Fruit fly (Drosophila melanogaster): ENCODE measurements around the gene CG7394.

Gene CG7394

DNA sequence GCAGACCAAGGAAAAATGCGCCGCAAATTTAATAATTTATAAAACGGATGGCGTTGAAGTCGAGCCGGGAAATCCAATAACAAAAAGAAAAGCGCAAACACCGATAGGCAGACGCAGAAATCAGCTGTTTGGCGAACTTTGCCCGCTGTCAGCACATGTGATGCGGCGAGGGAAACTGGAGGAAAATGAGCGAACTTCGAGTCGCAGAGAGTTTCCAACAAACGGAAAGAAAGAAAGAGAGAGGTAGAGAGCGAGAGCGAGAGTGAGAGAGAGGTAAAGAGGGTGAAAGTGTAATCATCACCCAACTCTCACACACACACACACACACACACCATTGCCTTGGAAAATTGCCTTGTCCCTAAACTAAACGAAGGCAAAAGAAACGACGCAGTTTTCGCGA, 4.6 kb upstream of the CG7394 start (continued):
- TF ChIP-seq CG3838 (GFP tag; optimal IDR thresholded peaks at IDR 0.05) (no peak), nerfin-1 (tag; optimal IDR thresholded peaks at IDR 0.05) (peak; percentile 6), CG6175 (GFP tag; IDR thresholded peaks at IDR 0.05) (0 out of 3 replicates have a peak, but pooled peaks have one; percentile 4), sens (GFP tag) (peak; percentile 63), chinmo (GFP tag; IDR thresholded peaks at IDR 0.05; ENCODE audit: partially characterized antibody) (0 out of 4 replicates have a peak, but pooled peaks have one; percentile 26), CG16813 (GFP tag; IDR thresholded peaks at IDR 0.05; ENCODE audit: partially characterized antibody) (no peak), onecut (GFP tag; IDR thresholded peaks at IDR 0.05) (0 out of 2 replicates have a peak, but pooled peaks have one; percentile 11), dimm (GFP tag; IDR thresholded peaks at IDR 0.05) (no peak), CG11504 (tag; optimal IDR thresholded peaks at IDR 0.05) (peak; percentile 37), Dll (GFP tag; IDR thresholded peaks at IDR 0.05; ENCODE audit: partially characterized antibody) (0 out of 4 replicates have a peak, but pooled peaks have one; percentile 21), CTCF (GFP tag; optimal IDR thresholded peaks at IDR 0.05) (peak; percentile 14), insv (GFP tag; optimal IDR thresholded peaks at IDR 0.05) (peak in 1 of 2 experiments; percentile 48), pros (GFP tag; optimal IDR thresholded peaks at IDR 0.05) (peak; percentile 66), Blimp-1 (GFP tag; optimal IDR thresholded peaks at IDR 0.05) (peak; percentile 71), CG34422 (GFP tag; IDR thresholded peaks at IDR 0.05) (no peak), lbe (GFP tag; optimal IDR thresholded peaks at IDR 0.05) (no peak), bsh (GFP tag; optimal IDR thresholded peaks at IDR 0.05) (peak in 1 of 2 experiments; percentile 85), CG1832 (GFP tag; optimal IDR thresholded peaks at IDR 0.05) (peak; percentile 77), nom (GFP tag; optimal IDR thresholded peaks at IDR 0.05) (peak; percentile 93), kah (GFP tag; optimal IDR thresholded peaks at IDR 0.05) (peak; percentile 12), CG4360 (GFP tag; IDR thresholded peaks at IDR 0.05) (0 out of 2 replicates have a peak, but pooled peaks have one; percentile 16)

DNA sequence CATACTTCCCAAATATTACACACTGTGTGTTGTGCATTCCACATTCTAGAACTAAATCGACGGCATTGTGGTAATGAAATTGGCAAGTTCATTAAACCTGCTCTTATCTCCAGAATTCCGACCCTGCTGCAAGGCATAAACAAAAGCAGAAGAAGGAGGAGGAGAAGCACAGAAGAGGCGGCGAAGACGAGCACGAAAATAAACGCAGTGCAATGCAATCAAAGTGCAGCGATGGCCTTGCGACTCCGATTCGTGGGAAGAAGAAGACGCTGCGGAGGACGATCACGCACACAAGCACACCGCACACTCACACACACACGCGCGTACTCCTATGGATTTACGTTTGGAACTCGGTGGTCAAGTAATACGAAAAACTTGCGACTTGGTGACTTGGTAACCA, 911 bp upstream of the CG7394 start:
- TF ChIP-seq Sox102F (GFP tag; optimal IDR thresholded peaks at IDR 0.05) (no peak), CG2129 (GFP tag; IDR thresholded peaks at IDR 0.05; ENCODE audit: partially characterized antibody) (no peak), tll (GFP tag; optimal IDR thresholded peaks at IDR 0.05) (peak in 1 of 2 experiments; percentile 6), CG30431 (GFP tag; optimal IDR thresholded peaks at IDR 0.05) (no peak), Kr (GFP tag; optimal IDR thresholded peaks at IDR 0.05) (no peak), CG17385 (GFP tag; optimal IDR thresholded peaks at IDR 0.05) (peak; percentile 57), CG6689 (GFP tag; IDR thresholded peaks at IDR 0.05) (no peak), sqz (GFP tag; optimal IDR thresholded peaks at IDR 0.05) (no peak), dm (GFP tag; optimal IDR thresholded peaks at IDR 0.05) (no peak), Max (GFP tag; optimal IDR thresholded peaks at IDR 0.05) (no peak), nom (GFP tag; optimal IDR thresholded peaks at IDR 0.05) (peak; percentile 27), CG3281 (GFP tag; optimal IDR thresholded peaks at IDR 0.05) (no peak), lov (optimal IDR thresholded peaks at IDR 0.05) (no peak), lov (GFP tag; IDR thresholded peaks at IDR 0.05) (0 out of 3 replicates have a peak, but pooled peaks have one; percentile 18), tup (GFP tag; optimal IDR thresholded peaks at IDR 0.05) (no peak), Lpt (GFP tag; optimal IDR thresholded peaks at IDR 0.05) (no peak), cg (GFP tag; optimal IDR thresholded peaks at IDR 0.05) (peak; percentile 40), chm (GFP tag; IDR thresholded peaks at IDR 0.05) (no peak), Fer3 (tag; optimal IDR thresholded peaks at IDR 0.05) (no peak)

Measured in whole organism, embryonic.